Fruit fly (Drosophila melanogaster) whole organism, adult: ENCODE data around the gene Osi23.

Source experiments
- CG11617 ChIP-seq: fragments of 200-800 bp; sonication (Bioruptor generic); optimal IDR thresholded peaks from 2 replicates; lab custom pipeline; 2017; ENCODE audit warnings: mild to moderate bottlenecking, missing biosample characterization, missing genetic modification reagents, missing genetic modification characterization
- CG1620 ChIP-seq: fragments of 200-800 bp; sonication (Bioruptor generic); optimal IDR thresholded peaks from 2 replicates; lab custom pipeline; 2016; ENCODE audit warnings: missing biosample characterization, missing genetic modification characterization
- CG33017 ChIP-seq: fragments of 200-800 bp; sonication (Bioruptor generic); optimal IDR thresholded peaks from 2 replicates; lab custom pipeline; 2018; ENCODE audit warnings: missing biosample characterization, mild to moderate bottlenecking, missing genetic modification characterization, moderate library complexity
- CG5204 ChIP-seq: fragments of 200-800 bp; sonication (Bioruptor generic); optimal IDR thresholded peaks from 2 replicates; lab custom pipeline; 2016; ENCODE audit warnings: missing biosample characterization, missing genetic modification characterization
- CG7045 ChIP-seq: fragments of 200-800 bp; sonication (Bioruptor generic); optimal IDR thresholded peaks from 2 replicates; lab custom pipeline; 2017; ENCODE audit warnings: missing biosample characterization, mild to moderate bottlenecking, missing genetic modification characterization
- Clk ChIP-seq: fragments of 200-800 bp; sonication (Bioruptor generic); optimal IDR thresholded peaks from 2 replicates; lab custom pipeline; 2017; ENCODE audit warnings: missing biosample characterization, missing genetic modification characterization
- Crg-1 ChIP-seq: fragments of 200-800 bp; sonication (Bioruptor generic); optimal IDR thresholded peaks from 2 replicates; lab custom pipeline; 2016; ENCODE audit warnings: missing biosample characterization, missing genetic modification characterization
- Hr96 ChIP-seq: fragments of 200-800 bp; sonication (Bioruptor generic); optimal IDR thresholded peaks from 2 replicates; lab custom pipeline; 2016; ENCODE audit warnings: missing biosample characterization, missing genetic modification characterization
- Mnt ChIP-seq: fragments of 200-800 bp; sonication (Bioruptor generic); optimal IDR thresholded peaks from 2 replicates; lab custom pipeline; 2016; ENCODE audit warnings: missing biosample characterization, mild to moderate bottlenecking, missing genetic modification characterization
- bab1 ChIP-seq: fragments of 200-800 bp; sonication (Bioruptor generic); optimal IDR thresholded peaks from 3 replicates; lab custom pipeline; 2019; ENCODE audit warnings: missing biosample characterization, mild to moderate bottlenecking, missing genetic modification characterization, moderate library complexity
- kay ChIP-seq: fragments of 200-800 bp; sonication (Bioruptor generic); peaks from one replicate; lab custom pipeline; 2016; ENCODE audit warnings: missing biosample characterization, missing genetic modification characterization, borderline replicate concordance
- ovo ChIP-seq: fragments of 200-800 bp; sonication (Bioruptor generic); optimal IDR thresholded peaks from 2 replicates; lab custom pipeline; 2016; ENCODE audit warnings: missing biosample characterization, missing genetic modification characterization
- tj ChIP-seq: fragments of 200-800 bp; sonication (Bioruptor generic); optimal IDR thresholded peaks from 3 replicates; lab custom pipeline; 2017; ENCODE audit warnings: missing biosample characterization, mild to moderate bottlenecking, missing genetic modification characterization, moderate library complexity

DNA sequence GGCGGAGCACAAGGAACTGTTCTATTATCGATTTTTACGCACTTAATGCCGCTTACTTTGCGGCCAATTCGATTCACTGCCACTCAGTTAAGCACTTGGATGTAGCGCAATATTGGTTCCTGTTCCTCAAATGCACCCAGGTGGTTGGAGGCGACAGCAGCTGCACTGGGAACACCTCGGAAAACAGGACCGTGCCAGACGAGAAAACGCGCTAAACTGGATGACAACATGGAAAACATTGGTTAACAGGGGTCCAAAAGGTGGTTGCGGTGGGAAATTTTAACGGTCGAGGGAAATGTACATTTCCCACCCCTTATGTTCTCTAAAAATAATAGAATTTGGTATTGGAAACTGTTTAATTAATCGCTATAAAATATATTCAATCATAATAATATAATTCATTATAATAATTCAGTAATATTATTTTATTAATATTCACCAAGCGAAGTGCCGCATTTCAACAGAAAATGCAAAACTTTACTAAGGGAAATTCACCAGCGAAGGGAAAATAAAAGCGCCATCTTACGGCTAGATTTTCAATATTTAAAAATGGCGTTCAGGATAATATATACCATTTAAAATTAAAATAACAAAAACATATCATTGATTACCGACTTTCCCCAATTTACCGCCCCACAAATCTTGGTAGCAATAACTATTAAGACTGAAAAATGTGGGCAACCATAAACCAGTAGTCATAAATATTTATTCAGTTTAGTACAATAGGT, 11.1 kb upstream of the Osi23 start, which contains the start of gene aralar1:
- TF ChIP-seq CG33017 (tag; lab: Kevin White, UChicago) (no peak), Hr96 (no peak), Clk (GFP tag; lab: Kevin White, UChicago) (no peak), CG5204 (GFP tag; lab: Kevin White, UChicago) (no peak), ovo (no peak), kay (no peak), CG7045 (GFP tag; lab: Kevin White, UChicago) (no peak), Crg-1 (GFP tag; lab: Kevin White, UChicago) (no peak), bab1 (no peak), Mnt (GFP tag; lab: Kevin White, UChicago) (no peak), CG11617 (GFP tag; lab: Kevin White, UChicago) (no peak), CG1620 (no peak), tj (GFP tag; lab: Kevin White, UChicago) (no peak)
